Worm (Caenorhabditis elegans): ENCODE measurements around the gene F56D6.20.

DNA sequence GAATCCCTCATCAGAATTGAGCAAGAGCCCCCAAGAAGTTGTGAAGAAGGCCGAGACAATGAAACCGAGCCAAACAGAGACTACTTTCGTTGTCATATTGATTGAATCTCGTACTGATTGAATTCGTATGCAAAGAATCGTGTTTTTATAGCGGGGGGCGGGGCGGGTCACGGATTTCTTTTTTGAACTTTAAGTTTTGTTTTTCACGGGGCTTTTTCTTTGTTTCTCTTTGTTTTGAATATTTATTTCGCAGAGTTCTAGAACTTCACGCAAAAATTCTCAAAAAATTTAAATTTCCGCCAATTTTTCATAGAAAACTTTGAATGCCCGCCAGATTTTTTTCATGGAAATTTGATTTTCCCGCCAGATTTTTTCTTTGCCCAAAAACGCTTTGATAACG, 43.4 kb downstream of the F56D6.20 start, which contains the start of gene clec-73:
- TF ChIP-seq sox-4 (tag; optimal IDR thresholded peaks at IDR 0.05) (no peak), fkh-10 (GFP tag; optimal IDR thresholded peaks at IDR 0.05) (no peak), ttx-3 (tag; optimal IDR thresholded peaks at IDR 0.05) (no peak), unc-3 (GFP tag; conservative IDR thresholded peaks at IDR 0.05) (no peak), unc-3 (tag; optimal IDR thresholded peaks at IDR 0.05) (no peak), hlh-8 (tag; optimal IDR thresholded peaks at IDR 0.05) (no peak), hlh-30 (tag; optimal IDR thresholded peaks at IDR 0.05; ENCODE audit: insufficient read depth) (no peak), madf-2 (tag; optimal IDR thresholded peaks at IDR 0.05) (no peak), nfya-1 (tag; optimal IDR thresholded peaks at IDR 0.05) (no peak), ama-1 (optimal IDR thresholded peaks at IDR 0.05) (no peak), ets-4 (tag; optimal IDR thresholded peaks at IDR 0.05) (no peak), K02D7.2 (tag; optimal IDR thresholded peaks at IDR 0.05) (no peak), nhr-11 (tag; optimal IDR thresholded peaks at IDR 0.05) (no peak), T23F11.4 (GFP tag; optimal IDR thresholded peaks at IDR 0.05) (no peak), fkh-6 (tag; optimal IDR thresholded peaks at IDR 0.05) (no peak)

All from whole organism, late embryonic.